Fruit fly (Drosophila melanogaster): Measurements from ENCODE around the gene mkg-p.

- TF ChIP-seq CG8119 (GFP tag; IDR thresholded peaks at IDR 0.05), result no peak
- no peak for TF ChIP-seq CG10669 (GFP tag; optimal IDR thresholded peaks at IDR 0.05)
Observed at dm6 chr3L:8371538-8371937, 33.5 kb downstream of the mkg-p start.
